Fruit fly (Drosophila melanogaster) whole organism, wandering third instar larva: Measurements from ENCODE around the gene Bet3.
A peak's percentile ranks its signal among the peaks of the same experiment; 100 is the strongest.

ENCODE experiments used
- Abd-B ChIP-seq: fragments of >200 bp; optimal IDR thresholded peaks from 2 replicates; lab custom pipeline; 2017; ENCODE audit warnings: missing biosample characterization, missing genetic modification characterization
- CG32264 ChIP-seq: fragments of 200-800 bp; sonication (Bioruptor generic); optimal IDR thresholded peaks from 2 replicates; lab custom pipeline; 2016; ENCODE audit warnings: missing biosample characterization, missing genetic modification characterization
- CG9705 ChIP-seq: fragments of 200-800 bp; sonication (Bioruptor generic); optimal IDR thresholded peaks from 2 replicates; lab custom pipeline; 2018; ENCODE audit warnings: missing biosample characterization, mild to moderate bottlenecking, missing genetic modification characterization
- Dfd ChIP-seq: fragments of >200 bp; optimal IDR thresholded peaks from 2 replicates; lab custom pipeline; 2017; ENCODE audit warnings: missing biosample characterization, missing genetic modification characterization
- Dif ChIP-seq: fragments of 200-275, 200-300 bp; sonication (Bioruptor generic); optimal IDR thresholded peaks from 2 replicates; lab custom pipeline; 2018; ENCODE audit warnings: missing biosample characterization, missing genetic modification characterization; ENCODE audit not compliant: partially characterized antibody
- GATAd ChIP-seq: sonication (Bioruptor generic); optimal IDR thresholded peaks from 2 replicates; lab custom pipeline; 2016; ENCODE audit warnings: missing biosample characterization, missing genetic modification characterization
- HLH106 ChIP-seq: fragments of 200-800 bp; optimal IDR thresholded peaks from 3 replicates; lab custom pipeline; 2019; ENCODE audit warnings: missing biosample characterization, mild to moderate bottlenecking, missing genetic modification characterization, moderate library complexity
- Hnf4 ChIP-seq: fragments of 200-800 bp; sonication (Bioruptor generic); optimal IDR thresholded peaks from 2 replicates; lab custom pipeline; 2016; ENCODE audit warnings: missing biosample characterization, mild to moderate bottlenecking, missing genetic modification characterization
- Hr83 ChIP-seq: fragments of 200-300 bp; sonication (Bioruptor generic); optimal IDR thresholded peaks from 2 replicates; lab custom pipeline; 2016; ENCODE audit warnings: missing biosample characterization, mild to moderate bottlenecking, missing genetic modification characterization, moderate library complexity; ENCODE audit not compliant: poor library complexity, severe bottlenecking
- Jra ChIP-seq: sonication (Bioruptor generic); optimal IDR thresholded peaks from 2 replicates; lab custom pipeline; 2016; ENCODE audit warnings: missing biosample characterization, missing genetic modification characterization
- Mio ChIP-seq: sonication (Bioruptor generic); optimal IDR thresholded peaks from 2 replicates; lab custom pipeline; 2016; ENCODE audit warnings: missing biosample characterization, missing genetic modification characterization
- Myc ChIP-seq: fragments of >200 bp; optimal IDR thresholded peaks from 2 replicates; lab custom pipeline; 2017
- OdsH ChIP-seq: fragments of 200-800 bp; sonication (Bioruptor generic); optimal IDR thresholded peaks from 2 replicates; lab custom pipeline; 2016; ENCODE audit warnings: missing biosample characterization, mild to moderate bottlenecking, missing genetic modification characterization
- Rel ChIP-seq, 2 experiments: fragments of 200-800 bp; sonication (Bioruptor generic) in 1 of 2; optimal IDR thresholded peaks; 2 replicates in 1 of 2; 3 replicates in 1 of 2; lab custom pipeline; 2016 to 2019; ENCODE audit warnings: mild to moderate bottlenecking in 2 of 2, missing biosample characterization in 2 of 2, missing genetic modification characterization in 2 of 2, moderate library complexity in 1 of 2
- Sp1 ChIP-seq: fragments of 200-800 bp; sonication (Bioruptor generic); optimal IDR thresholded peaks from 3 replicates; lab custom pipeline; 2019; ENCODE audit warnings: missing biosample characterization, mild to moderate bottlenecking, missing genetic modification characterization, moderate library complexity
- Vsx2 ChIP-seq: fragments of 200-300, 225-300 bp; sonication (Bioruptor generic); optimal IDR thresholded peaks from 2 replicates; lab custom pipeline; 2018; ENCODE audit warnings: missing biosample characterization, missing genetic modification characterization; ENCODE audit not compliant: partially characterized antibody
- br ChIP-seq: fragments of 200-800 bp; sonication (Bioruptor generic); optimal IDR thresholded peaks from 2 replicates; lab custom pipeline; 2016; ENCODE audit warnings: missing biosample characterization, missing genetic modification characterization
- brk ChIP-seq: fragments of 200-800 bp; sonication (Bioruptor generic); optimal IDR thresholded peaks from 2 replicates; lab custom pipeline; 2016; ENCODE audit warnings: missing biosample characterization, mild to moderate bottlenecking, missing genetic modification characterization
- dmrt93B ChIP-seq: fragments of 200-800 bp; sonication (Bioruptor generic); optimal IDR thresholded peaks from 2 replicates; lab custom pipeline; 2018; ENCODE audit warnings: missing biosample characterization, mild to moderate bottlenecking, missing genetic modification characterization
- dsf ChIP-seq: sonication (Bioruptor generic); optimal IDR thresholded peaks from 2 replicates; lab custom pipeline; 2016; ENCODE audit warnings: missing biosample characterization, missing genetic modification characterization, borderline replicate concordance
- ey ChIP-seq: fragments of 200-800 bp; sonication (Bioruptor generic); optimal IDR thresholded peaks from 2 replicates; lab custom pipeline; 2016; ENCODE audit warnings: missing biosample characterization, missing genetic modification characterization
- foxo ChIP-seq, 2 experiments: fragments of 200-800 bp; sonication (Bioruptor generic); optimal IDR thresholded peaks; 2 replicates in 1 of 2; 3 replicates in 1 of 2; lab custom pipeline; 2016 to 2017; ENCODE audit warnings: missing biosample characterization in 2 of 2, missing genetic modification characterization in 2 of 2
- fru ChIP-seq: fragments of 200-800 bp; sonication (Bioruptor generic); optimal IDR thresholded peaks from 3 replicates; lab custom pipeline; 2016; ENCODE audit warnings: missing biosample characterization, mild to moderate bottlenecking, missing genetic modification characterization
- h ChIP-seq: fragments of 200-800 bp; sonication (Bioruptor generic); optimal IDR thresholded peaks from 3 replicates; lab custom pipeline; 2016; ENCODE audit warnings: missing biosample characterization, mild to moderate bottlenecking, missing genetic modification characterization
- jim ChIP-seq: fragments of 175-275, 200-325 bp; sonication (Bioruptor generic); optimal IDR thresholded peaks from 2 replicates; lab custom pipeline; 2016; ENCODE audit warnings: missing biosample characterization, mild to moderate bottlenecking, missing genetic modification characterization
- lola ChIP-seq: fragments of >200 bp; optimal IDR thresholded peaks from 2 replicates; lab custom pipeline; 2017; ENCODE audit warnings: missing biosample characterization, missing genetic modification characterization
- psq ChIP-seq: fragments of 200-800 bp; sonication (Bioruptor generic); optimal IDR thresholded peaks from 3 replicates; lab custom pipeline; 2017; ENCODE audit warnings: missing biosample characterization, mild to moderate bottlenecking, missing genetic modification characterization, moderate library complexity
- rgr ChIP-seq: fragments of 200-800 bp; sonication (Bioruptor generic); optimal IDR thresholded peaks from 3 replicates; lab custom pipeline; 2016; ENCODE audit warnings: missing biosample characterization, mild to moderate bottlenecking, missing genetic modification characterization
- sage ChIP-seq: fragments of 200-800 bp; sonication (Bioruptor generic); optimal IDR thresholded peaks from 2 replicates; lab custom pipeline; 2016; ENCODE audit warnings: missing biosample characterization, mild to moderate bottlenecking, missing genetic modification characterization
- sv ChIP-seq: fragments of 200-800 bp; sonication (Bioruptor generic); optimal IDR thresholded peaks from 3 replicates; lab custom pipeline; 2016; ENCODE audit warnings: missing biosample characterization, missing genetic modification characterization
- tai ChIP-seq: sonication (Bioruptor generic); optimal IDR thresholded peaks from 2 replicates; lab custom pipeline; 2016; ENCODE audit warnings: missing biosample characterization, missing genetic modification characterization
- usp ChIP-seq: fragments of >200 bp; optimal IDR thresholded peaks from 2 replicates; lab custom pipeline; 2017; ENCODE audit warnings: missing biosample characterization, missing genetic modification characterization
- woc ChIP-seq: sonication (Bioruptor generic); optimal IDR thresholded peaks from 2 replicates; lab custom pipeline; 2016; ENCODE audit warnings: missing biosample characterization, mild to moderate bottlenecking, missing genetic modification characterization

The Bet3 gene

dm6 chr3L:9466595-9466994 is 24.5 kb upstream of the Bet3 start:
- peak; percentile 18 for TF ChIP-seq fru
- TF ChIP-seq sage (GFP tag; lab: Kevin White, UChicago), result no peak
- TF ChIP-seq OdsH, result no peak
- TF ChIP-seq Abd-B (GFP tag; lab: Kevin White, UChicago), result no peak

dm6 chr3L:9465652-9466244 is 23.7 kb upstream of the Bet3 start:
- TF ChIP-seq Sp1 (GFP tag; lab: Kevin White, UChicago), result no peak

dm6 chr3L:9462794-9463193 is 20.7 kb upstream of the Bet3 start:
- TF ChIP-seq Jra (GFP tag; lab: Kevin White, UChicago) (no peak), OdsH (no peak)

- TF ChIP-seq OdsH (peak; percentile 78), CG32264 (GFP tag; lab: Kevin White, UChicago) (peak; percentile 50), Rel (GFP tag; optimal IDR thresholded peaks at IDR 0.05; lab: Kevin White, UChicago) (no peak), Rel (tag; optimal IDR thresholded peaks at IDR 0.05; lab: Kevin White, UChicago) (peak; percentile 61), Dfd (GFP tag; lab: Kevin White, UChicago) (no peak), Hnf4 (GFP tag; lab: Kevin White, UChicago) (peak; percentile 62), Hr83 (no peak), Mio (GFP tag; lab: Kevin White, UChicago) (no peak), br (peak; percentile 83), Jra (GFP tag; lab: Kevin White, UChicago) (peak; percentile 24), Sp1 (GFP tag; lab: Kevin White, UChicago) (peak; percentile 94), Vsx2 (no peak), GATAd (GFP tag; lab: Kevin White, UChicago) (no peak), jim (GFP tag; lab: Kevin White, UChicago) (no peak), woc (GFP tag; lab: Kevin White, UChicago) (peak; percentile 89), usp (GFP tag; lab: Kevin White, UChicago) (no peak), Dif (GFP tag; lab: Kevin White, UChicago) (no peak), lola (GFP tag; lab: Kevin White, UChicago) (no peak), dmrt93B (peak; percentile 79), sv (GFP tag; lab: Kevin White, UChicago) (peak; percentile 70), h (GFP tag; lab: Kevin White, UChicago) (peak; percentile 89), HLH106 (tag; lab: Kevin White, UChicago) (peak; percentile 88), Myc (lab: Kevin White, UChicago) (no peak), foxo (GFP tag; optimal IDR thresholded peaks at IDR 0.05; lab: Kevin White, UChicago) (peak; percentile 0 to 86), dsf (GFP tag; lab: Kevin White, UChicago) (peak; percentile 26), tai (GFP tag; lab: Kevin White, UChicago) (peak; percentile 61), fru (peak; percentile 89), sage (GFP tag; lab: Kevin White, UChicago) (peak; percentile 82), brk (GFP tag; lab: Kevin White, UChicago) (peak; percentile 84), rgr (GFP tag; lab: Kevin White, UChicago) (peak; percentile 73), psq (GFP tag; lab: Kevin White, UChicago) (peak; percentile 61), CG9705 (GFP tag; lab: Kevin White, UChicago) (peak; percentile 81), ey (GFP tag; lab: Kevin White, UChicago) (peak; percentile 76)
Measured at dm6 chr3L:9462247-9462769, 20.2 kb upstream of the Bet3 start.
